Fruit fly (Drosophila melanogaster): ENCODE data around the gene CG9312.

The CG9312 gene

dm6 chr3R:13794666-13795055 lies 29.1 kb downstream of the CG9312 start (continued):
- TF ChIP-seq CG17802 (tag; optimal IDR thresholded peaks at IDR 0.05) (peak; percentile 70), CG12769 (tag; optimal IDR thresholded peaks at IDR 0.05) (peak; percentile 56), CG3407 (GFP tag; optimal IDR thresholded peaks at IDR 0.05) (peak; percentile 20), CG1832 (GFP tag; optimal IDR thresholded peaks at IDR 0.05) (peak; percentile 61), Nf-YC (tag; optimal IDR thresholded peaks at IDR 0.05) (peak; percentile 50), cg (GFP tag; optimal IDR thresholded peaks at IDR 0.05) (peak; percentile 73), Kr (GFP tag; optimal IDR thresholded peaks at IDR 0.05) (no peak), Gsc (GFP tag; IDR thresholded peaks at IDR 0.05) (no peak), CG18262 (tag; optimal IDR thresholded peaks at IDR 0.05) (peak; percentile 16), CG9215 (GFP tag; IDR thresholded peaks at IDR 0.05) (no peak), sd (tag; optimal IDR thresholded peaks at IDR 0.05) (peak; percentile 81), pros (GFP tag; optimal IDR thresholded peaks at IDR 0.05) (no peak), PHDP (tag; optimal IDR thresholded peaks at IDR 0.05) (no peak), CG12236 (GFP tag; optimal IDR thresholded peaks at IDR 0.05) (no peak), chinmo (GFP tag; IDR thresholded peaks at IDR 0.05; ENCODE audit: partially characterized antibody) (peak; percentile 87; the same call in 2 of the 4 replicates), CG10209 (GFP tag; optimal IDR thresholded peaks at IDR 0.05) (no peak), CG4404 (GFP tag; IDR thresholded peaks at IDR 0.05) (no peak), Dref (GFP tag; IDR thresholded peaks at IDR 0.05) (no peak), bigmax (GFP tag; optimal IDR thresholded peaks at IDR 0.05) (no peak), Dip2 (GFP tag; IDR thresholded peaks at IDR 0.05) (no peak), unc-4 (GFP tag; IDR thresholded peaks at IDR 0.05; ENCODE audit: partially characterized antibody) (0 out of 2 replicates have a peak, but pooled peaks have one; percentile 17), kni (GFP tag; optimal IDR thresholded peaks at IDR 0.05) (peak; percentile 78), vvl (GFP tag; IDR thresholded peaks at IDR 0.05) (peak; percentile 50; the same call in 1 of the 2 replicates), usp (GFP tag; optimal IDR thresholded peaks at IDR 0.05) (no peak), ab (GFP tag; optimal IDR thresholded peaks at IDR 0.05) (no peak), trh (GFP tag; optimal IDR thresholded peaks at IDR 0.05) (no peak), Usf (GFP tag; optimal IDR thresholded peaks at IDR 0.05) (no peak), CG15479 (GFP tag; optimal IDR thresholded peaks at IDR 0.05) (peak; percentile 48), Pdp1 (GFP tag; optimal IDR thresholded peaks at IDR 0.05) (peak in 1 of 2 experiments; percentile 55)

DNA sequence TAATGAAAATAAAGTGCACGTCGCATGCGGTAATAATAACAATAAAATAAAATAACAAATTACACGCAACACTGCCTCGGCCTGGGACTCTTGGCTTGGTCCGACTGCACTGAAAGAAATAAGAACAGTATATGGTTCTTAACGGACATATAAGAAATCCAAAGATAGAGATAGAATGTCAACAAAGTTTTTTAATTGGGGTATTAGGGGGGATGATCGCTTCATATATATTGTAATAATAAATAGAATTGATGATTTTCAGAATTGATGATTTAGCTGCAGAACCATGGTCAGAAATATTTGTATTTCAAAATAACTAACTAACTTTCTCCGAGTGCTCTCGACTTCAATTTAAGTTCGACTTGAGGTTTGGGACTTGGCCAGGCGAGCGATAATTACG lies 30.5 kb downstream of the CG9312 start:
- TF ChIP-seq tx (GFP tag; optimal IDR thresholded peaks at IDR 0.05) (no peak), CG8281 (tag; optimal IDR thresholded peaks at IDR 0.05) (no peak), CG10543 (GFP tag; optimal IDR thresholded peaks at IDR 0.05) (no peak), BtbVII (GFP tag; optimal IDR thresholded peaks at IDR 0.05) (no peak), CG10366 (GFP tag; IDR thresholded peaks at IDR 0.05) (no peak), E2f1 (GFP tag; IDR thresholded peaks at IDR 0.05) (no peak), Hr3 (GFP tag; optimal IDR thresholded peaks at IDR 0.05) (peak; percentile 13), dmrt11E (tag; optimal IDR thresholded peaks at IDR 0.05) (peak; percentile 52), fd96Cb (tag; optimal IDR thresholded peaks at IDR 0.05) (peak; percentile 38), CG3847 (GFP tag; IDR thresholded peaks at IDR 0.05) (no peak), Hmx (GFP tag; optimal IDR thresholded peaks at IDR 0.05) (no peak), Sox102F (GFP tag; optimal IDR thresholded peaks at IDR 0.05) (no peak), CG9609 (GFP tag; optimal IDR thresholded peaks at IDR 0.05) (no peak), CG31441 (GFP tag; IDR thresholded peaks at IDR 0.05) (peak; percentile 60), Xrp1 (GFP tag; IDR thresholded peaks at IDR 0.05) (peak; percentile 54), PHDP (tag; optimal IDR thresholded peaks at IDR 0.05) (peak; percentile 39), ems (GFP tag; optimal IDR thresholded peaks at IDR 0.05) (no peak), gfzf (GFP tag; optimal IDR thresholded peaks at IDR 0.05) (no peak), CG7556 (GFP tag; optimal IDR thresholded peaks at IDR 0.05) (peak; percentile 12), CG17186 (GFP tag; optimal IDR thresholded peaks at IDR 0.05) (no peak), CG15269 (tag; optimal IDR thresholded peaks at IDR 0.05) (no peak), CG8388 (GFP tag; optimal IDR thresholded peaks at IDR 0.05) (peak; percentile 47), CG3065 (GFP tag; optimal IDR thresholded peaks at IDR 0.05) (no peak), Max (GFP tag; optimal IDR thresholded peaks at IDR 0.05) (no peak)

All from whole organism, embryonic.